Fruit fly (Drosophila melanogaster): ENCODE results near the gene CG2082.

The CG2082 gene

DNA sequence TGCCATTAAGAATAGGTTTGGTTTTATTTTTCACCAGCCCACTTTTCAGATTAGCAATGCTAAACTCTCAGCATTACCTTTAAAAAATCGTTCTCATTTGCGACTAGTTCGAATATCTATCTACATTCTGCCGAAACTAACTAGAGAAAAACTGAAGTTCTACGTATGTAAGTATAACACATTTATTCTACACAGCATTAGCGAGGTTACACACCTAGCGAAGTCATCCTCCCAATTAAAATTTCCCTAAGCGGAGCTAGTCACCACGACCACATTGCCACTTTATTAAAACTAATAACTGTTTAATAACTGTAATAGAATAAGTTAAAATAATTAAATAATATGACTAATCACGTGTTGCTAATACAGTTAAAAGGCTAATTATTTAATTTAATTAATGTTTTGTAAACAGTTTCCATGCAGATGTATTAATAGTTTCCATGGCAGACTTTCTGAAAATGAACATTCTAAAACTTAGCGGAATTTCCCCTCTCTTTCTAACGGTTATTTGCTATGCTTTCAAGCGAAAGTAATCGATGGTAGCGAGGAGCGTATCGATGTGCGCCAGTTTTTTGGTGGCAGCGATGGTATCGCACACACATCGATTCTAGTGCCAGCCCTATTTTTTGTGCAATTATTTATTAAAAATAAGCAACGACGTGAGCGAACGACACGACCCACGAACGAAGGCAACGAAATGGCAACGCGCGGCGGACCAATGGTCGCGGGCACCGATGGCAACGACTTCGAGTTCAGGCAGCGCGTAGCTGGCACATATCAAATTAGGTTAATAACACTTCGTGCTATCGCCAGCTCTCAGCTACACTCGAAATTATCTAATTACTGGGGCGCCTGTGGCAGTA is 1.9 kb downstream of the CG2082 start, which contains the start of gene jagn (continued):
- TF ChIP-seq eyg (GFP tag; optimal IDR thresholded peaks at IDR 0.05) (no peak), Bteb2 (GFP tag; optimal IDR thresholded peaks at IDR 0.05) (peak; percentile 19), CG13624 (GFP tag; optimal IDR thresholded peaks at IDR 0.05) (peak; percentile 68), ewg (GFP tag; optimal IDR thresholded peaks at IDR 0.05) (peak; percentile 30), CG3407 (GFP tag; optimal IDR thresholded peaks at IDR 0.05) (no peak), zf30C (GFP tag; optimal IDR thresholded peaks at IDR 0.05) (no peak), Hmx (GFP tag; optimal IDR thresholded peaks at IDR 0.05) (no peak), CG17385 (GFP tag; optimal IDR thresholded peaks at IDR 0.05) (peak; percentile 61), Poxn (GFP tag; IDR thresholded peaks at IDR 0.05) (no peak), CG4707 (GFP tag; optimal IDR thresholded peaks at IDR 0.05) (no peak), CG9932 (GFP tag; IDR thresholded peaks at IDR 0.05) (peak; percentile 95), trh (GFP tag; optimal IDR thresholded peaks at IDR 0.05) (no peak), dan (GFP tag; IDR thresholded peaks at IDR 0.05) (no peak), exex (tag; optimal IDR thresholded peaks at IDR 0.05) (peak; percentile 34), org-1 (GFP tag; optimal IDR thresholded peaks at IDR 0.05) (no peak), hb (GFP tag; IDR thresholded peaks at IDR 0.05; ENCODE audit: partially characterized antibody) (peak; percentile 100), rib (GFP tag; IDR thresholded peaks at IDR 0.05) (peak; percentile 55; the same call in 1 of the 2 replicates), CG3847 (GFP tag; IDR thresholded peaks at IDR 0.05) (peak; percentile 83), H15 (GFP tag; IDR thresholded peaks at IDR 0.05) (peak; percentile 33; the same call in 1 of the 3 replicates), Atf6 (GFP tag; IDR thresholded peaks at IDR 0.05) (peak; percentile 47; the same call in 1 of the 2 replicates), E2f2 (GFP tag; IDR thresholded peaks at IDR 0.05) (peak; percentile 44; the same call in 1 of the 2 replicates), grau (tag; optimal IDR thresholded peaks at IDR 0.05) (peak; percentile 55), sima (GFP tag; optimal IDR thresholded peaks at IDR 0.05) (no peak), dati (GFP tag; IDR thresholded peaks at IDR 0.05) (no peak), amos (GFP tag; IDR thresholded peaks at IDR 0.05; ENCODE audit: partially characterized antibody) (peak; percentile 100), otp (GFP tag; IDR thresholded peaks at IDR 0.05) (peak; percentile 68; the same call in 2 of the 3 replicates), so (GFP tag; IDR thresholded peaks at IDR 0.05) (no peak), Spps (tag; optimal IDR thresholded peaks at IDR 0.05) (no peak), CG6254 (GFP tag; optimal IDR thresholded peaks at IDR 0.05) (peak; percentile 12), lov (optimal IDR thresholded peaks at IDR 0.05) (no peak), lov (GFP tag; IDR thresholded peaks at IDR 0.05) (0 out of 3 replicates have a peak, but pooled peaks have one; percentile 31), CG16779 (GFP tag; IDR thresholded peaks at IDR 0.05) (0 out of 2 replicates have a peak, but pooled peaks have one; percentile 27), pho (GFP tag; optimal IDR thresholded peaks at IDR 0.05) (peak; percentile 81), Ravus (GFP tag; IDR thresholded peaks at IDR 0.05) (no peak), CG5953 (GFP tag; IDR thresholded peaks at IDR 0.05) (peak; percentile 50; the same call in 1 of the 2 replicates), CG4282 (GFP tag; optimal IDR thresholded peaks at IDR 0.05) (peak; percentile 12), CG30431 (GFP tag; optimal IDR thresholded peaks at IDR 0.05) (no peak), Elba2 (GFP tag; optimal IDR thresholded peaks at IDR 0.05) (no peak), CG6813 (GFP tag; optimal IDR thresholded peaks at IDR 0.05) (no peak), Myb (GFP tag; optimal IDR thresholded peaks at IDR 0.05) (peak; percentile 95), CG31388 (GFP tag; optimal IDR thresholded peaks at IDR 0.05) (no peak), Dp (GFP tag; optimal IDR thresholded peaks at IDR 0.05) (peak; percentile 51), CG10366 (GFP tag; IDR thresholded peaks at IDR 0.05) (peak; percentile 45), CG15011 (GFP tag; optimal IDR thresholded peaks at IDR 0.05) (peak; percentile 2), MESR4 (GFP tag; optimal IDR thresholded peaks at IDR 0.05) (peak; percentile 93), bab2 (GFP tag; optimal IDR thresholded peaks at IDR 0.05) (peak; percentile 60), az2 (GFP tag; optimal IDR thresholded peaks at IDR 0.05) (peak; percentile 51), CG33557 (GFP tag; optimal IDR thresholded peaks at IDR 0.05) (peak; percentile 23), Hand (GFP tag; optimal IDR thresholded peaks at IDR 0.05) (no peak)

Data from whole organism, embryonic.